Worm (Caenorhabditis elegans) whole organism, mixed stage, embryonic: Measurements from ENCODE around the gene sms-2.

Source experiments
- nhr-237 ChIP-seq: fragments of 150-350 bp; optimal IDR thresholded peaks from 2 replicates; lab custom pipeline; 2014; ENCODE audit warnings: missing biosample characterization, missing genetic modification characterization
- unc-39 ChIP-seq: fragments of 150-350 bp; optimal IDR thresholded peaks from 2 replicates; lab custom pipeline; 2014; ENCODE audit warnings: missing biosample characterization, missing genetic modification characterization
- unc-62 ChIP-seq: fragments of 150-350 bp; optimal IDR thresholded peaks from 2 replicates; lab custom pipeline; 2014; ENCODE audit warnings: missing biosample characterization, missing genetic modification reagents, missing genetic modification characterization

DNA sequence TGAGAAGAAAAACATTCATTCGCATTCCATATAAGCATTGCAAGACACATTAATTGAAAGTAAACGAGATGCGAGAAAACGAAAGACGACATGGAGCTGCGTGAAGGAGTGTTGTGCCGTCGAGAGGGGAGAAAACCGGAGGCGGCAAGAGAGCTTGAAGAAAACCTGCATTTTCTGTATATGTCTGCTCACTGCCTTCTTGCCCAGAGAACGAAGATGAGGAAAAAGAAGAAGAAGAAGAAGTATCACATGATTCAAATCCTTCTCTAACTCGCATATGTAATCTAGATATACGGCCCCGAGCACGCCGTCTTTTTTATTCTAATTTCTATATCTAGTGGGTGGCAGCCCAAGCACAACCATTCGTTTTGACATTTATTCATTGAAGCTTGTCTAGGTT, 38.3 kb downstream of the sms-2 start:
- no peak for TF ChIP-seq unc-39 (tag; lab: Kevin White, UChicago)
- TF ChIP-seq unc-62 (GFP tag; lab: Kevin White, UChicago), result no peak
- TF ChIP-seq nhr-237 (tag; lab: Kevin White, UChicago), result no peak
